Fruit fly (Drosophila melanogaster): Measurements from ENCODE around the gene CG13926.
A peak's percentile ranks its signal among the peaks of the same experiment; 100 is the strongest.

The CG13926 gene

dm6 chr3L:1664876-1665275 is 46.9 kb upstream of the CG13926 start, which contains the start of the genes Srrm234 and CG7974 (continued):
- TF ChIP-seq BEAF-32 (GFP tag; optimal IDR thresholded peaks at IDR 0.05) (peak; percentile 18), CG3847 (GFP tag; IDR thresholded peaks at IDR 0.05) (0 out of 2 replicates have a peak, but pooled peaks have one; percentile 22), CG10979 (tag; optimal IDR thresholded peaks at IDR 0.05) (peak; percentile 6), CG3726 (GFP tag; IDR thresholded peaks at IDR 0.05) (no peak), Sry-β (GFP tag; optimal IDR thresholded peaks at IDR 0.05) (peak; percentile 50), CG2116 (GFP tag; optimal IDR thresholded peaks at IDR 0.05) (peak; percentile 18), Ets65A (GFP tag) (no peak), Nf-YC (tag; optimal IDR thresholded peaks at IDR 0.05) (peak; percentile 13), Dref (GFP tag; IDR thresholded peaks at IDR 0.05) (no peak), CG8924 (tag; optimal IDR thresholded peaks at IDR 0.05) (peak; percentile 9), Scr (GFP tag; IDR thresholded peaks at IDR 0.05; ENCODE audit: partially characterized antibody) (peak; percentile 34; the same call in 1 of the 2 replicates), CG9437 (GFP tag; optimal IDR thresholded peaks at IDR 0.05) (peak; percentile 83), Bgb (GFP tag; IDR thresholded peaks at IDR 0.05; ENCODE audit: partially characterized antibody) (peak; percentile 38; the same call in 1 of the 2 replicates), Med (GFP tag) (peak; percentile 78), CG15514 (GFP tag; optimal IDR thresholded peaks at IDR 0.05) (peak; percentile 93), NC2β (GFP tag; optimal IDR thresholded peaks at IDR 0.05) (peak; percentile 14), her (GFP tag; optimal IDR thresholded peaks at IDR 0.05) (no peak), CG12104 (GFP tag; optimal IDR thresholded peaks at IDR 0.05) (no peak), gro (GFP tag; optimal IDR thresholded peaks at IDR 0.05) (no peak), CG4617 (GFP tag; optimal IDR thresholded peaks at IDR 0.05; ENCODE audit: borderline replicate concordance) (peak; percentile 78), trem (tag; optimal IDR thresholded peaks at IDR 0.05) (peak; percentile 55), CG12659 (GFP tag; optimal IDR thresholded peaks at IDR 0.05) (peak; percentile 38), CG13287 (GFP tag; IDR thresholded peaks at IDR 0.05; ENCODE audit: partially characterized antibody) (peak; percentile 69), wek (GFP tag; optimal IDR thresholded peaks at IDR 0.05) (no peak), CG9797 (GFP tag; optimal IDR thresholded peaks at IDR 0.05) (peak; percentile 93), kah (GFP tag; optimal IDR thresholded peaks at IDR 0.05) (no peak), CG10209 (GFP tag; optimal IDR thresholded peaks at IDR 0.05) (no peak), lbe (GFP tag; optimal IDR thresholded peaks at IDR 0.05) (peak; percentile 31), chinmo (GFP tag; IDR thresholded peaks at IDR 0.05; ENCODE audit: partially characterized antibody) (0 out of 4 replicates have a peak, but pooled peaks have one; percentile 5), Gsc (GFP tag; IDR thresholded peaks at IDR 0.05) (no peak), CG3995 (GFP tag; optimal IDR thresholded peaks at IDR 0.05) (no peak), phol (tag; optimal IDR thresholded peaks at IDR 0.05) (peak; percentile 53), CG17912 (GFP tag; optimal IDR thresholded peaks at IDR 0.05) (peak; percentile 2), HmgZ (tag; optimal IDR thresholded peaks at IDR 0.05) (peak; percentile 20), Dp (GFP tag; optimal IDR thresholded peaks at IDR 0.05) (peak; percentile 43), CG1792 (GFP tag; optimal IDR thresholded peaks at IDR 0.05) (no peak), CG12155 (GFP tag; optimal IDR thresholded peaks at IDR 0.05) (no peak), CG10267 (tag; optimal IDR thresholded peaks at IDR 0.05) (peak; percentile 37), pzg (GFP tag; optimal IDR thresholded peaks at IDR 0.05) (peak; percentile 85), sens (GFP tag) (peak; percentile 54), CG17829 (tag; optimal IDR thresholded peaks at IDR 0.05) (peak; percentile 27), ERR (GFP tag; optimal IDR thresholded peaks at IDR 0.05) (no peak), MBD-R2 (GFP tag; IDR thresholded peaks at IDR 0.05) (peak; percentile 93), inv (GFP tag; IDR thresholded peaks at IDR 0.05; ENCODE audit: partially characterized antibody) (no peak), ash1 (GFP tag; optimal IDR thresholded peaks at IDR 0.05) (no peak), repo (GFP tag; optimal IDR thresholded peaks at IDR 0.05) (no peak), CG16863 (GFP tag; optimal IDR thresholded peaks at IDR 0.05) (no peak), slbo (GFP tag; IDR thresholded peaks at IDR 0.05) (no peak)
